Worm (Caenorhabditis elegans) whole organism, early embryonic: ENCODE results near the gene cest-35.2.

Source experiments
- B0310.2 ChIP-seq: sonication (generic microtip); optimal IDR thresholded peaks from 2 replicates; lab custom pipeline; 2016; ENCODE audit warnings: mild to moderate bottlenecking, missing genetic modification characterization, missing compliant biosample characterization
- F13C5.2 ChIP-seq: sonication (generic microtip); optimal IDR thresholded peaks from 2 replicates; lab custom pipeline; 2017; ENCODE audit warnings: mild to moderate bottlenecking, missing genetic modification characterization, inconsistent platforms, missing compliant biosample characterization
- aly-1 ChIP-seq: sonication (generic microtip); optimal IDR thresholded peaks from 2 replicates; lab custom pipeline; 2016; ENCODE audit warnings: missing genetic modification characterization, missing compliant biosample characterization
- ama-1 ChIP-seq: fragments of 150-350 bp; optimal IDR thresholded peaks from 2 replicates; lab custom pipeline; 2014
- ceh-13 ChIP-seq: fragments of 200-800 bp; sonication (Bioruptor generic); optimal IDR thresholded peaks from 2 replicates; lab custom pipeline; 2018; ENCODE audit warnings: mild to moderate bottlenecking, missing genetic modification characterization, missing compliant biosample characterization
- ceh-36 ChIP-seq: sonication (generic microtip); optimal IDR thresholded peaks from 2 replicates; lab custom pipeline; 2016; ENCODE audit warnings: missing genetic modification characterization, inconsistent platforms, missing compliant biosample characterization
- ets-7 ChIP-seq: sonication (generic microtip); optimal IDR thresholded peaks from 2 replicates; lab custom pipeline; 2016; ENCODE audit warnings: missing genotype, missing genetic modification characterization, missing compliant biosample characterization
- flt-1 ChIP-seq: fragments of 200-800 bp; sonication (Bioruptor generic); IDR thresholded peaks from 2 replicates; pipeline ENCODE4 v1.3.6; 2022; ENCODE audit warnings: missing genetic modification characterization, missing compliant biosample characterization
- hmbx-1 ChIP-seq: sonication (generic microtip); optimal IDR thresholded peaks from 2 replicates; lab custom pipeline; 2016; ENCODE audit warnings: mild to moderate bottlenecking, missing genetic modification characterization, missing compliant biosample characterization
- hmg-4 ChIP-seq: fragments of 200-800 bp; sonication (Bioruptor generic); optimal IDR thresholded peaks from 2 replicates; lab custom pipeline; 2018; ENCODE audit warnings: mild to moderate bottlenecking, missing genetic modification characterization, missing compliant biosample characterization
- hnd-1 ChIP-seq: sonication (generic microtip); optimal IDR thresholded peaks from 2 replicates; lab custom pipeline; 2016; ENCODE audit warnings: missing genetic modification characterization, missing compliant biosample characterization
- pes-1 ChIP-seq: fragments of 200-800 bp; sonication (Bioruptor generic); IDR thresholded peaks from 2 replicates; pipeline ENCODE4 v1.3.6; 2022; ENCODE audit warnings: missing genetic modification reagents, missing genetic modification characterization, missing compliant biosample characterization
- scrt-1 ChIP-seq: fragments of 200-800 bp; sonication (Bioruptor generic); IDR thresholded peaks from 2 replicates; pipeline ENCODE4 v1.3.6; 2022; ENCODE audit warnings: missing genetic modification characterization, missing compliant biosample characterization
- sea-1 ChIP-seq: fragments of 200-800 bp; sonication (Bioruptor generic); conservative IDR thresholded peaks from 2 replicates; pipeline ENCODE4 v1.3.6; 2022; ENCODE audit warnings: missing genetic modification characterization, missing compliant biosample characterization
- tbx-11 ChIP-seq: fragments of 200-800 bp; sonication (Bioruptor generic); IDR thresholded peaks from 2 replicates; pipeline ENCODE4 v1.3.6; 2022; ENCODE audit warnings: missing genetic modification characterization, missing compliant biosample characterization
- tbx-37 ChIP-seq: fragments of 200-800 bp; sonication (Bioruptor generic); conservative IDR thresholded peaks from 2 replicates; pipeline ENCODE4 v1.3.6; 2022; ENCODE audit warnings: missing genetic modification reagents, missing genetic modification characterization, missing compliant biosample characterization
- tra-4 ChIP-seq: sonication (generic microtip); optimal IDR thresholded peaks from 2 replicates; lab custom pipeline; 2017; ENCODE audit warnings: missing genetic modification characterization, missing compliant biosample characterization

Gene cest-35.2

ce11 chrV:5272619-5273074, 35.6 kb upstream of the cest-35.2 start:
- TF ChIP-seq ets-7 (no peak), sea-1 (GFP tag; lab: Robert Waterston, UW) (no peak), ceh-13 (GFP tag; lab: Kevin White, UChicago) (no peak), F13C5.2 (tag; lab: Kevin White, UChicago) (no peak), tbx-37 (GFP tag; lab: Robert Waterston, UW) (no peak), tra-4 (tag; lab: Kevin White, UChicago) (no peak), pes-1 (GFP tag; lab: Robert Waterston, UW) (no peak), ceh-36 (no peak), B0310.2 (tag; lab: Kevin White, UChicago) (no peak), aly-1 (tag; lab: Kevin White, UChicago) (no peak), ama-1 (no peak), tbx-11 (GFP tag; lab: Robert Waterston, UW) (no peak), scrt-1 (GFP tag; lab: Robert Waterston, UW) (no peak), hmg-4 (GFP tag; lab: Kevin White, UChicago) (no peak), hnd-1 (tag; lab: Kevin White, UChicago) (no peak)

- TF ChIP-seq aly-1 (tag; lab: Kevin White, UChicago), result no peak
- TF ChIP-seq F13C5.2 (tag; lab: Kevin White, UChicago), result no peak
- TF ChIP-seq tbx-11 (GFP tag; lab: Robert Waterston, UW), result no peak
- TF ChIP-seq B0310.2 (tag; lab: Kevin White, UChicago), result no peak
- no peak for TF ChIP-seq ceh-36
- no peak for TF ChIP-seq ceh-13 (GFP tag; lab: Kevin White, UChicago)
- no peak for TF ChIP-seq tra-4 (tag; lab: Kevin White, UChicago)
- no peak for TF ChIP-seq hmg-4 (GFP tag; lab: Kevin White, UChicago)
- TF ChIP-seq hnd-1 (tag; lab: Kevin White, UChicago), result no peak
These were observed 35.0 kb upstream of the cest-35.2 start for ce11 chrV:5272034-5272433.

- TF ChIP-seq hmbx-1 (tag; lab: Kevin White, UChicago) (no peak), sea-1 (GFP tag; lab: Robert Waterston, UW) (no peak), ama-1 (no peak), hnd-1 (tag; lab: Kevin White, UChicago) (no peak), pes-1 (GFP tag; lab: Robert Waterston, UW) (no peak), hmg-4 (GFP tag; lab: Kevin White, UChicago) (no peak), B0310.2 (tag; lab: Kevin White, UChicago) (no peak), ceh-13 (GFP tag; lab: Kevin White, UChicago) (no peak), flt-1 (GFP tag; lab: Robert Waterston, UW) (no peak), ceh-36 (no peak), scrt-1 (GFP tag; lab: Robert Waterston, UW) (no peak), tbx-37 (GFP tag; lab: Robert Waterston, UW) (no peak)
These were observed 34.5 kb upstream of the cest-35.2 start for ce11 chrV:5271487-5271886.

- TF ChIP-seq F13C5.2 (tag; lab: Kevin White, UChicago) (peak; percentile 19), flt-1 (GFP tag; lab: Robert Waterston, UW) (no peak)
These were observed 32.1 kb upstream of the cest-35.2 start, which contains the start of gene penr-1 for ce11 chrV:5269024-5269535. TSS of gene penr-1 (plus strand) at chrV:5269485.

DNA sequence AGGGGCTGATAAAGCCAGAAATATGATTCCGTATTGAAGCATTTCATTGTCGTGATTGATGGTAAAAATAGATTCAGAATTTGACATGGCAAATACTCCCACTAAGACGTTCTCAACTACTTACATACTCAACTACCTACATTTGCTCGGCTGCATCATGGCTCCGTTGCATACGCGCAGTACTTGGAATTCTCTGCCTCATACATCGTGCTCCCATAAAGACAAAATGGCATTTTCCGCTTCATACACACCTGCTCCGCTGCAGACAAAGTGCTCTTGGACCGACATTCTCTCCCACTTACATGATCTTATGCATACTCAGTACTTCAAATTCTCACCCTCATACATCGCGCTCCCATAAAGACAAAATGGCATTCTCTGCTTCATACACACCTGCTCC, 28.6 kb upstream of the cest-35.2 start, which contains the start of the genes srt-69 and B0238.12:
Gene srt-69 (minus strand): TSS at position 101 of the 400 bp plus-strand sequence.
Gene B0238.12 (plus strand): TSS at position 264 of the 400 bp plus-strand sequence.
- TF ChIP-seq F13C5.2 (tag; lab: Kevin White, UChicago) (no peak), pes-1 (GFP tag; lab: Robert Waterston, UW) (no peak), hnd-1 (tag; lab: Kevin White, UChicago) (no peak), tbx-37 (GFP tag; lab: Robert Waterston, UW) (no peak), hmbx-1 (tag; lab: Kevin White, UChicago) (no peak)

DNA sequence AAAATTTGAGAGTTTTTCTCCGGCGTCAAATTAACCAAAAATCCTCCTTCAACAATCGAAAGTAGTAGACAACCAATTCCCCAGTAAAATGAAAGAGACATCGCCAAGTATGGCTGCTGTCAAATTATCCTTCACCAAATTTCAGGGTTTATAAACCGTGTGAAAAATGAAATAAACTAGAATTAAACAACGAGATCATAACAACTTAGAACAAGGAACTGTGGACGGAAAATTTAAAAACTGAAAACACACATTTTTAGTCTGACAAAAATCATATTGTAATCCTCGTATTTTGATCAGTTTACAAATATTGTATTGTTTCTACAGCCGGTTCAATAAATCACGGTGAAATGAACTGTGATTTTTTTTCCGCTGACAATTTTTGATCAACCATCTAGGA, 26.0 kb upstream of the cest-35.2 start, which contains the start of gene cest-30:
Gene cest-30 (minus strand): TSS at position 101 of the 400 bp plus-strand sequence.
- no peak for TF ChIP-seq tra-4 (tag; lab: Kevin White, UChicago)
- TF ChIP-seq ets-7, result no peak
- no peak for TF ChIP-seq hmg-4 (GFP tag; lab: Kevin White, UChicago)

- TF ChIP-seq hmbx-1 (tag; lab: Kevin White, UChicago) (no peak), scrt-1 (GFP tag; lab: Robert Waterston, UW) (no peak), tbx-37 (GFP tag; lab: Robert Waterston, UW) (no peak), pes-1 (GFP tag; lab: Robert Waterston, UW) (no peak), F13C5.2 (tag; lab: Kevin White, UChicago) (no peak), aly-1 (tag; lab: Kevin White, UChicago) (no peak), ceh-13 (GFP tag; lab: Kevin White, UChicago) (no peak), hmg-4 (GFP tag; lab: Kevin White, UChicago) (no peak), ama-1 (no peak), flt-1 (GFP tag; lab: Robert Waterston, UW) (no peak), ceh-36 (no peak), tbx-11 (GFP tag; lab: Robert Waterston, UW) (no peak), B0310.2 (tag; lab: Kevin White, UChicago) (no peak), tra-4 (tag; lab: Kevin White, UChicago) (no peak), hnd-1 (tag; lab: Kevin White, UChicago) (no peak), ets-7 (no peak), sea-1 (GFP tag; lab: Robert Waterston, UW) (no peak)
These were observed 22.4 kb upstream of the cest-35.2 start, which contains the start of gene srt-70 for ce11 chrV:5259448-5259847. TSS of gene srt-70 (minus strand) at chrV:5259548.
